Worm (Caenorhabditis elegans) whole organism, L3 larva: ENCODE data around the gene F40F8.5.

Experiments used
- R02D3.7 ChIP-seq: fragments of 150-350 bp; optimal IDR thresholded peaks from 2 replicates; lab custom pipeline; 2014; ENCODE audit warnings: missing biosample characterization, missing genetic modification characterization
- aly-2 ChIP-seq: fragments of 150-350 bp; optimal IDR thresholded peaks from 2 replicates; lab custom pipeline; 2014; ENCODE audit warnings: missing biosample characterization, missing genetic modification characterization
- egl-27 ChIP-seq: sonication (generic microtip); optimal IDR thresholded peaks from 4 replicates; lab custom pipeline; 2017; ENCODE audit warnings: missing biosample characterization, missing genetic modification reagents, missing genetic modification characterization
- egl-5 ChIP-seq: fragments of 150-350 bp; optimal IDR thresholded peaks from 2 replicates; lab custom pipeline; 2017; ENCODE audit warnings: missing biosample characterization, missing genetic modification reagents, missing genetic modification characterization, inconsistent platforms
- elt-1 ChIP-seq: fragments of 150-350 bp; optimal IDR thresholded peaks from 2 replicates; lab custom pipeline; 2014; ENCODE audit warnings: missing biosample characterization, missing genetic modification characterization
- elt-2 ChIP-seq: sonication (generic microtip); optimal IDR thresholded peaks from 2 replicates; lab custom pipeline; 2016; ENCODE audit warnings: missing genetic modification reagents, mild to moderate bottlenecking, missing genetic modification characterization, missing compliant biosample characterization
- elt-3 ChIP-seq, 3 experiments: fragments of 150-350 bp in 1 of 3; sonication (generic microtip) in 2 of 3; optimal IDR thresholded peaks; 2 replicates in 2 of 3; 4 replicates in 1 of 3; lab custom pipeline; 2014 to 2017; ENCODE audit warnings: missing biosample characterization in 3 of 3, missing genetic modification characterization in 3 of 3
- fkh-10 ChIP-seq: sonication (generic microtip); optimal IDR thresholded peaks from 2 replicates; lab custom pipeline; 2017; ENCODE audit warnings: missing biosample characterization, missing genetic modification reagents, missing genetic modification characterization
- lsy-12 ChIP-seq: sonication (generic microtip); optimal IDR thresholded peaks from 2 replicates; lab custom pipeline; 2016; ENCODE audit warnings: mild to moderate bottlenecking, missing genetic modification characterization, missing compliant biosample characterization
- nfya-1 ChIP-seq: sonication (generic microtip); optimal IDR thresholded peaks from 2 replicates; lab custom pipeline; 2017; ENCODE audit warnings: missing genetic modification characterization, mild to moderate bottlenecking, missing compliant biosample characterization, antibody characterized with exemption, moderate library complexity; ENCODE audit not compliant: insufficient read depth
- nhr-43 ChIP-seq: sonication (generic microtip); optimal IDR thresholded peaks from 2 replicates; lab custom pipeline; 2016; ENCODE audit warnings: mild to moderate bottlenecking, missing genetic modification characterization, missing compliant biosample characterization; ENCODE audit not compliant: poor library complexity, severe bottlenecking
- snpc-4 ChIP-seq: fragments of 150-350 bp; optimal IDR thresholded peaks from 2 replicates; lab custom pipeline; 2014; ENCODE audit warnings: missing biosample characterization, missing genetic modification characterization
- zag-1 ChIP-seq: fragments of 150-350 bp; optimal IDR thresholded peaks from 2 replicates; lab custom pipeline; 2014; ENCODE audit warnings: missing biosample characterization, missing genetic modification characterization

The F40F8.5 gene

ce11 chrII:11091577-11091976, 43.2 kb downstream of the F40F8.5 start:
- TF ChIP-seq nfya-1 (tag; lab: Kevin White, UChicago), result peak; percentile 16
- TF ChIP-seq lsy-12 (tag; lab: Kevin White, UChicago), result no peak
- TF ChIP-seq fkh-10, result peak; percentile 22
- no peak for TF ChIP-seq nhr-43

ce11 chrII:11089356-11089755, 45.4 kb downstream of the F40F8.5 start, which contains the start of gene unc-53:
unc-53 (minus strand) TSS chrII:11089456.
- TF ChIP-seq nhr-43 (no peak), elt-3 (tag; optimal IDR thresholded peaks at IDR 0.05; lab: Kevin White, UChicago) (no peak), egl-27 (tag; lab: Kevin White, UChicago) (no peak), nfya-1 (tag; lab: Kevin White, UChicago) (no peak), R02D3.7 (tag; lab: Kevin White, UChicago) (no peak), zag-1 (tag; lab: Kevin White, UChicago) (no peak)

DNA sequence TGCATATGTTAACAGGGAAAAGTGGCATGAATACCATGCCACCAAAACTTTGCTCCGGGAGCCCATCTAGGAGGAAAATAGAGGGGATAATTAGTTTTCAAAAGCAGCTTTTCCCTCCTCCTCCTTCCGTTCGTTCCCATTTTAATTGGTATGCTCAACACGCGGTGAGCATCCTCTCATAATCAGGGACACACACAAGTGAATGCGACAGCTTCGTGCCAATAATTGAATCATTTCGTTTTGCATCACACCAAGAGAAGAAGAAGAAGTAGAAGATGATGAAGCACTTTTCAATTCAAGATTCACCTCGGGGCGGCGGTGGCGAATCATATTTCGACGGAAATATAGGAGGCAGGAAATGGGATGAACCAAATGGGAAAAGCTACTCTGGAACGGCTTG, 46.6 kb downstream of the F40F8.5 start:
- TF ChIP-seq snpc-4, result no peak
- TF ChIP-seq egl-5 (tag; lab: Kevin White, UChicago), result no peak
- no peak for TF ChIP-seq aly-2 (tag; lab: Kevin White, UChicago)
- no peak for TF ChIP-seq elt-2 (tag; lab: Kevin White, UChicago)
- TF ChIP-seq, all 47 proteins: peak for 0

DNA sequence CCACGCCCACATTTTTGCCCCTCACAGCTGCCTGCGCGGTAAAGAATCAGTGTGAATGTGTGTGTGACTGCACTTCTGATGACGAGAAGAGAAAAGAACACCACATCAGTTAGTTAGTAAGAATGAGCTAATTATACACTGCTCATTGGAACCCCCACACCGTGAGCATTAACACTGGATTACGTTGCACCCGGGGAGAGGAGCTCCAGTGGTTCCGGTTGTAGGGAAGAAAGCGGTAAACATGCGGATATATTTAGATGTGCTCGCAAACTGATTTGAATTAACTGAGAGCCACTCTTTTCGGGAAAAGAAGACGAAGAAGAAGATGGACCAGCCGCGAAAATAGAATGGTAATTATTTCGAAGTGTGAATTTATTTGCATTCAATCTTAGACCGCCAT, 48.0 kb downstream of the F40F8.5 start:
- no peak for TF ChIP-seq elt-1 (tag; lab: Kevin White, UChicago)
